Fruit fly (Drosophila melanogaster): Measurements from ENCODE around the gene CG34166.
A peak's percentile ranks its signal among the peaks of the same experiment; 100 is the strongest.

CG34166 gene

dm6 chr2L:14745068-14745467, 2.1 kb downstream of the CG34166 start, which contains the start of gene CG42587:
Gene CG42587 (minus strand): TSS chr2L:14745210.
- TF ChIP-seq psq (GFP tag; optimal IDR thresholded peaks at IDR 0.05) (peak; percentile 1), Dif (GFP tag; optimal IDR thresholded peaks at IDR 0.05; ENCODE audit: partially characterized antibody) (no peak), Hr78 (GFP tag; optimal IDR thresholded peaks at IDR 0.05) (no peak), Rel (GFP tag; optimal IDR thresholded peaks at IDR 0.05) (no peak), Rel (tag; optimal IDR thresholded peaks at IDR 0.05) (peak; percentile 64), pan (optimal IDR thresholded peaks at IDR 0.05) (no peak), usp (GFP tag; optimal IDR thresholded peaks at IDR 0.05) (no peak), Abd-B (GFP tag; optimal IDR thresholded peaks at IDR 0.05) (no peak), Hnf4 (GFP tag; optimal IDR thresholded peaks at IDR 0.05) (peak; percentile 9), CG9705 (GFP tag; optimal IDR thresholded peaks at IDR 0.05) (no peak), N (GFP tag; optimal IDR thresholded peaks at IDR 0.05) (no peak), Mio (GFP tag; optimal IDR thresholded peaks at IDR 0.05) (no peak), rgr (GFP tag; optimal IDR thresholded peaks at IDR 0.05) (peak; percentile 47), Sp1 (GFP tag; optimal IDR thresholded peaks at IDR 0.05) (no peak), dmrt93B (GFP tag; optimal IDR thresholded peaks at IDR 0.05) (no peak), Myc (optimal IDR thresholded peaks at IDR 0.05) (no peak), foxo (GFP tag; optimal IDR thresholded peaks at IDR 0.05) (no peak), h (GFP tag; optimal IDR thresholded peaks at IDR 0.05) (peak; percentile 25), jim (GFP tag; optimal IDR thresholded peaks at IDR 0.05) (no peak), dsf (GFP tag; optimal IDR thresholded peaks at IDR 0.05; ENCODE audit: borderline replicate concordance) (no peak), Dfd (GFP tag; optimal IDR thresholded peaks at IDR 0.05) (no peak), brk (GFP tag; optimal IDR thresholded peaks at IDR 0.05) (no peak), Jra (GFP tag; optimal IDR thresholded peaks at IDR 0.05) (no peak), fru (GFP tag; optimal IDR thresholded peaks at IDR 0.05) (peak; percentile 21), OdsH (GFP tag; optimal IDR thresholded peaks at IDR 0.05) (peak; percentile 20), CrebA (GFP tag; optimal IDR thresholded peaks at IDR 0.05; ENCODE audit: borderline replicate concordance) (no peak), woc (GFP tag; optimal IDR thresholded peaks at IDR 0.05) (no peak), ey (GFP tag; optimal IDR thresholded peaks at IDR 0.05) (peak; percentile 29)

dm6 chr2L:14746068-14746467, 3.1 kb downstream of the CG34166 start:
- TF ChIP-seq Hr78 (GFP tag; optimal IDR thresholded peaks at IDR 0.05), result no peak
- no peak for TF ChIP-seq dl (GFP tag; optimal IDR thresholded peaks at IDR 0.05; ENCODE audit: insufficient read depth in 1 of 2, partially characterized antibody in 2 of 2)
- TF ChIP-seq jim (GFP tag; optimal IDR thresholded peaks at IDR 0.05), result no peak
- TF ChIP-seq Mio (GFP tag; optimal IDR thresholded peaks at IDR 0.05), result no peak
- TF ChIP-seq sv (GFP tag; optimal IDR thresholded peaks at IDR 0.05), result no peak
- TF ChIP-seq GATAd (GFP tag; optimal IDR thresholded peaks at IDR 0.05), result no peak
- no peak for TF ChIP-seq Rel (GFP tag; optimal IDR thresholded peaks at IDR 0.05)
- no peak for TF ChIP-seq Rel (tag; optimal IDR thresholded peaks at IDR 0.05)
- no peak for TF ChIP-seq Jra (GFP tag; optimal IDR thresholded peaks at IDR 0.05)

dm6 chr2L:14760467-14760866, 17.5 kb downstream of the CG34166 start, which contains the start of gene CG4691:
Gene CG4691 (plus strand): TSS chr2L:14760767.
- TF ChIP-seq Mio (GFP tag; optimal IDR thresholded peaks at IDR 0.05), result no peak
- no peak for TF ChIP-seq Rel (GFP tag; optimal IDR thresholded peaks at IDR 0.05)
- TF ChIP-seq Rel (tag; optimal IDR thresholded peaks at IDR 0.05), result no peak
- TF ChIP-seq Sp1 (GFP tag; optimal IDR thresholded peaks at IDR 0.05), result no peak
- TF ChIP-seq Dfd (GFP tag; optimal IDR thresholded peaks at IDR 0.05), result no peak
- TF ChIP-seq OdsH (GFP tag; optimal IDR thresholded peaks at IDR 0.05), result no peak
- TF ChIP-seq h (GFP tag; optimal IDR thresholded peaks at IDR 0.05), result no peak
- TF ChIP-seq Hnf4 (GFP tag; optimal IDR thresholded peaks at IDR 0.05), result no peak
- TF ChIP-seq Hr78 (GFP tag; optimal IDR thresholded peaks at IDR 0.05), result no peak
- TF ChIP-seq CG9705 (GFP tag; optimal IDR thresholded peaks at IDR 0.05), result no peak
- TF ChIP-seq GATAd (GFP tag; optimal IDR thresholded peaks at IDR 0.05), result no peak

dm6 chr2L:14762465-14762864, 19.5 kb downstream of the CG34166 start, which contains the start of gene CSN1a:
Gene CSN1a (plus strand): TSS chr2L:14762765.
- TF ChIP-seq tai (GFP tag; optimal IDR thresholded peaks at IDR 0.05) (no peak), ey (GFP tag; optimal IDR thresholded peaks at IDR 0.05) (no peak), usp (GFP tag; optimal IDR thresholded peaks at IDR 0.05) (no peak), brk (GFP tag; optimal IDR thresholded peaks at IDR 0.05) (no peak), CG9705 (GFP tag; optimal IDR thresholded peaks at IDR 0.05) (no peak), Sp1 (GFP tag; optimal IDR thresholded peaks at IDR 0.05) (no peak), OdsH (GFP tag; optimal IDR thresholded peaks at IDR 0.05) (no peak), dl (GFP tag; optimal IDR thresholded peaks at IDR 0.05; ENCODE audit: insufficient read depth in 1 of 2, partially characterized antibody in 2 of 2) (no peak), CG32264 (GFP tag; optimal IDR thresholded peaks at IDR 0.05) (no peak), Dif (GFP tag; optimal IDR thresholded peaks at IDR 0.05; ENCODE audit: partially characterized antibody) (no peak), psq (GFP tag; optimal IDR thresholded peaks at IDR 0.05) (no peak), Jra (GFP tag; optimal IDR thresholded peaks at IDR 0.05) (no peak), jim (GFP tag; optimal IDR thresholded peaks at IDR 0.05) (no peak), dmrt93B (GFP tag; optimal IDR thresholded peaks at IDR 0.05) (no peak), pan (optimal IDR thresholded peaks at IDR 0.05) (no peak), rgr (GFP tag; optimal IDR thresholded peaks at IDR 0.05) (no peak), dsf (GFP tag; optimal IDR thresholded peaks at IDR 0.05; ENCODE audit: borderline replicate concordance) (no peak), sv (GFP tag; optimal IDR thresholded peaks at IDR 0.05) (no peak), Hr83 (GFP tag; optimal IDR thresholded peaks at IDR 0.05; ENCODE audit: poor library complexity, severe bottlenecking) (no peak)
